Worm (Caenorhabditis elegans) whole organism, L4 larva: ENCODE data around the gene rnh-1.2.

Experiments used
- F44E2.7 ChIP-seq: fragments of 200-800 bp; sonication (Bioruptor generic); IDR thresholded peaks from 2 replicates; pipeline ENCODE4 v2.1.2; 2022; ENCODE audit warnings: missing genetic modification characterization, missing compliant biosample characterization
- nhr-10 ChIP-seq: fragments of 150-350 bp; optimal IDR thresholded peaks from 2 replicates; lab custom pipeline; 2014; ENCODE audit warnings: missing biosample characterization, missing genetic modification characterization
- unc-62 ChIP-seq, 3 experiments: fragments of 150-350 bp in 1 of 3; sonication (generic microtip); optimal IDR thresholded peaks in 2 of 3; peaks in 1 of 3; 1 replicate in 1 of 3; 2 replicates in 2 of 3; lab custom pipeline; 2014 to 2017; ENCODE audit warnings: missing biosample characterization in 3 of 3, missing genetic modification characterization in 3 of 3, missing genetic modification reagents in 3 of 3, missing genotype in 1 of 3

rnh-1.2 gene

DNA sequence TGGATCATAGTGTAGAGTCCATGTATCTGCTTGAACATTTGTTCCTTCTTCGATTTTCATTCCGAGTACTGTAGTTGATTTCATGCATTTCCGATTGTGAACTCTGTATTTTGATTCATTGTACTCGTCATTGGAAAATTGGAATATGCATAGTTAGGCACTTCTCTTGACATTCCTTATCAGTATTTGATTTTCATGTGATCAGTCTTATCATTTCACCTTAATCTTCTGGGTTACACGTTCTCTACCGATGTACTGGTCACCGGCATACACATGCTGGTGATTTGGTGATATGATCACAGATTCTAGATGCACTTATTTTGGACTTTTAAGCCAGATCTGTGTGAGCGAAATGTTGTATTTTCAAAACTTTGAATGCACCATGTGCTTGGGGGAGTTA, 50.6 kb downstream of the rnh-1.2 start (continued):
- TF ChIP-seq nhr-10 (peak; percentile 57), unc-62 (GFP tag; optimal IDR thresholded peaks at IDR 0.05 in 1 of 2; lab: Kevin White, UChicago) (peak in 1 of 2 experiments; percentile 98), unc-62 (tag; optimal IDR thresholded peaks at IDR 0.05; lab: Kevin White, UChicago) (no peak), F44E2.7 (GFP tag; lab: Robert Waterston, UW) (no peak)
